Worm (Caenorhabditis elegans) whole organism, L2 larva: Measurements from ENCODE around the gene cyh-1.

ENCODE experiments used
- R02D3.7 ChIP-seq: fragments of 150-350 bp; optimal IDR thresholded peaks from 2 replicates; lab custom pipeline; 2014; ENCODE audit warnings: missing biosample characterization, missing genetic modification characterization
- alr-1 ChIP-seq: fragments of 150-350 bp; optimal IDR thresholded peaks from 2 replicates; lab custom pipeline; 2014; ENCODE audit warnings: missing biosample characterization, missing genetic modification characterization
- aly-2 ChIP-seq: fragments of 150-350 bp; optimal IDR thresholded peaks from 2 replicates; lab custom pipeline; 2014; ENCODE audit warnings: missing biosample characterization, missing genetic modification characterization
- lin-13 ChIP-seq: fragments of 150-350 bp; optimal IDR thresholded peaks from 2 replicates; lab custom pipeline; 2014; ENCODE audit warnings: missing biosample characterization, missing genetic modification reagents, missing genetic modification characterization
- lin-39 ChIP-seq: fragments of 150-350 bp; optimal IDR thresholded peaks from 2 replicates; lab custom pipeline; 2014; ENCODE audit warnings: missing biosample characterization, missing genetic modification reagents, missing genetic modification characterization
- nhr-12 ChIP-seq: fragments of 150-350 bp; optimal IDR thresholded peaks from 2 replicates; lab custom pipeline; 2014; ENCODE audit warnings: missing biosample characterization, missing genetic modification characterization
- nhr-237 ChIP-seq: fragments of 150-350 bp; optimal IDR thresholded peaks from 2 replicates; lab custom pipeline; 2014; ENCODE audit warnings: missing biosample characterization, missing genetic modification characterization
- nhr-6 ChIP-seq: fragments of 150-350 bp; optimal IDR thresholded peaks from 2 replicates; lab custom pipeline; 2014; ENCODE audit warnings: missing biosample characterization, missing genetic modification characterization
- sem-4 ChIP-seq: fragments of 150-350 bp; optimal IDR thresholded peaks from 2 replicates; lab custom pipeline; 2014; ENCODE audit warnings: missing biosample characterization, missing genetic modification reagents, missing genetic modification characterization
- ztf-11 ChIP-seq: sonication (generic microtip); optimal IDR thresholded peaks from 2 replicates; lab custom pipeline; 2017; ENCODE audit warnings: missing biosample characterization, missing genetic modification characterization

DNA sequence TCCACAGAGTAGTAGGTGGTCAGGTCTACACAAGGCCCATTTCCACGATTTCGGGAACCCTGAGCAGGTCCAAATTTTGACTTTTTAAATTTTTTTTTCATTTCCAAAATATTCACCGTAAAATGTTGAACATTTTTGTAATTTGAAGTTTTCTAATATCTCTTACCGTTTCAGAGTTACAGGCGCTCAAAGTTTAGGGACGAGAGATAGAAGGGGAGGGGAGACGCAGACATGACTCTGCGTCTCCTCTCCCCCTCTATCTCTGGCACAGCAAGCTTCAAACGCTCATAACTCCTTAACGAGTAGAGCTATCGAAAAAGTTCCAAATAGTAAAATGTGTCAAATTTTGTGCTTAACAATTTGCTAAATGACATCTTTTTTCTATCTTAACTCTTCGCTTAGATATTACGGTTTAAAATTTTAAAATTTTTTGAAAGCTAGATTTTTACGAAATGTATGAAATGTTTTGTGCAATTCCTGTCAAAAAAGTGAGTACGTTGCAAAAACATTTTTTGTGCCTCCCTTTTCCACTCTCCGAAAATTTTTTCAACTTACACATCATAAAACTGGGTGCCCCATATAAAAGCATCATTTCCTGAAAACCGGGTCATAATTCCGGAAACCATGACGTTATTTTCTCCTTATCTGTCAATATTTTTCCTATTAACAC, 10.7 kb downstream of the cyh-1 start, which contains the start of the genes Y49F6B.14 and clec-125:
- TF ChIP-seq R02D3.7 (tag; lab: Kevin White, UChicago) (no peak), aly-2 (no peak), nhr-12 (tag; lab: Kevin White, UChicago) (no peak), sem-4 (tag; lab: Kevin White, UChicago) (no peak), nhr-237 (no peak), lin-39 (tag; lab: Kevin White, UChicago) (no peak), lin-13 (no peak), ztf-11 (tag; lab: Kevin White, UChicago) (no peak), alr-1 (tag; lab: Kevin White, UChicago) (no peak), nhr-6 (tag; lab: Kevin White, UChicago) (no peak)
